Worm (Caenorhabditis elegans) whole organism, L1 larva: Measurements from ENCODE around the gene C06A6.2.

ENCODE experiments used
- C04F5.9 ChIP-seq: sonication (generic microtip); optimal IDR thresholded peaks from 2 replicates; lab custom pipeline; 2016; ENCODE audit warnings: missing genetic modification characterization, missing compliant biosample characterization
- C16A3.4 ChIP-seq: fragments of 150-350 bp; optimal IDR thresholded peaks from 2 replicates; lab custom pipeline; 2014; ENCODE audit warnings: missing biosample characterization, missing genetic modification characterization
- F16B12.6 ChIP-seq: fragments of 150-350 bp; optimal IDR thresholded peaks from 2 replicates; lab custom pipeline; 2014; ENCODE audit warnings: missing biosample characterization, missing genetic modification characterization
- Y116A8C.19 ChIP-seq: sonication (generic microtip); optimal IDR thresholded peaks from 2 replicates; lab custom pipeline; 2016; ENCODE audit warnings: missing compliant biosample characterization, missing genetic modification characterization, borderline replicate concordance
- alr-1 ChIP-seq: fragments of 200-800 bp; sonication (Bioruptor generic); optimal IDR thresholded peaks from 2 replicates; lab custom pipeline; 2018; ENCODE audit warnings: borderline replicate concordance, mild to moderate bottlenecking, missing genetic modification characterization, missing compliant biosample characterization
- aly-2 ChIP-seq: fragments of 150-350 bp; optimal IDR thresholded peaks from 2 replicates; lab custom pipeline; 2014; ENCODE audit warnings: missing biosample characterization, missing genetic modification characterization
- ama-1 ChIP-seq: fragments of 150-350 bp; optimal IDR thresholded peaks from 2 replicates; lab custom pipeline; 2014
- ceh-63 ChIP-seq: fragments of 200-800 bp; sonication (Bioruptor generic); optimal IDR thresholded peaks from 2 replicates; lab custom pipeline; 2018; ENCODE audit warnings: mild to moderate bottlenecking, missing genetic modification characterization, missing compliant biosample characterization
- ceh-8 ChIP-seq: fragments of 200-800 bp; sonication (Bioruptor generic); optimal IDR thresholded peaks from 2 replicates; lab custom pipeline; 2018; ENCODE audit warnings: mild to moderate bottlenecking, missing genetic modification characterization, moderate library complexity, missing compliant biosample characterization
- ceh-82 ChIP-seq, 3 experiments: fragments of 150-350 bp in 1 of 3; sonication (generic microtip) in 2 of 3; optimal IDR thresholded peaks; 2 replicates each; lab custom pipeline; 2014 to 2017; ENCODE audit warnings: missing biosample characterization in 3 of 3, missing genetic modification characterization in 3 of 3
- ceh-88 ChIP-seq: fragments of 200-800 bp; sonication (Bioruptor generic); IDR thresholded peaks from 2 replicates; pipeline ENCODE4 v1.3.6; 2022; ENCODE audit warnings: missing genetic modification characterization, missing compliant biosample characterization
- dsc-1 ChIP-seq: sonication (generic microtip); optimal IDR thresholded peaks from 2 replicates; lab custom pipeline; 2016; ENCODE audit warnings: mild to moderate bottlenecking, missing genetic modification characterization, missing compliant biosample characterization
- efl-1 ChIP-seq, 4 experiments: fragments of 150-350 bp; optimal IDR thresholded peaks in 3 of 4; peaks in 1 of 4; 1 replicate in 1 of 4; 2 replicates in 3 of 4; lab custom pipeline; 2014; ENCODE audit warnings: missing biosample characterization in 2 of 4, missing genetic modification characterization in 2 of 4, missing genetic modification reagents in 2 of 4
- efl-3 ChIP-seq: fragments of 200-800 bp; sonication (Bioruptor generic); optimal IDR thresholded peaks from 2 replicates; lab custom pipeline; 2018; ENCODE audit warnings: mild to moderate bottlenecking, missing genetic modification characterization, missing compliant biosample characterization
- egl-13 ChIP-seq: sonication (generic microtip); optimal IDR thresholded peaks from 2 replicates; lab custom pipeline; 2016; ENCODE audit warnings: missing genotype, missing genetic modification reagents, missing genetic modification characterization, missing compliant biosample characterization
- elt-2 ChIP-seq: sonication (generic microtip); optimal IDR thresholded peaks from 2 replicates; lab custom pipeline; 2016; ENCODE audit warnings: missing genetic modification characterization, mild to moderate bottlenecking, inconsistent platforms, missing compliant biosample characterization, missing genetic modification reagents
- fkh-4 ChIP-seq: sonication (generic microtip); optimal IDR thresholded peaks from 2 replicates; lab custom pipeline; 2016; ENCODE audit warnings: missing compliant biosample characterization, missing genetic modification characterization, borderline replicate concordance
- fos-1 ChIP-seq: fragments of 150-350 bp; optimal IDR thresholded peaks from 2 replicates; lab custom pipeline; 2014; ENCODE audit warnings: missing biosample characterization, missing genetic modification characterization
- grh-1 ChIP-seq: fragments of 200-800 bp; sonication (Bioruptor generic); IDR thresholded peaks from 2 replicates; pipeline ENCODE4 v1.3.6; 2022; ENCODE audit warnings: missing genetic modification reagents, missing genetic modification characterization, missing compliant biosample characterization
- hlh-17 ChIP-seq: fragments of 200-800 bp; sonication (Bioruptor generic); optimal IDR thresholded peaks from 2 replicates; lab custom pipeline; 2018; ENCODE audit warnings: missing genetic modification characterization, mild to moderate bottlenecking, missing compliant biosample characterization, moderate library complexity, borderline replicate concordance
- hlh-4 ChIP-seq: sonication (generic microtip); optimal IDR thresholded peaks from 2 replicates; lab custom pipeline; 2016; ENCODE audit warnings: mild to moderate bottlenecking, missing genetic modification characterization, missing compliant biosample characterization
- irx-1 ChIP-seq: sonication (generic microtip); optimal IDR thresholded peaks from 2 replicates; lab custom pipeline; 2016; ENCODE audit warnings: missing genetic modification characterization, missing compliant biosample characterization
- isw-1 ChIP-seq: fragments of 200-800 bp; sonication (Bioruptor generic); IDR thresholded peaks from 2 replicates; pipeline ENCODE4 v1.3.6; 2022; ENCODE audit warnings: missing genetic modification characterization, missing compliant biosample characterization
- lin-13 ChIP-seq: fragments of 150-350 bp; optimal IDR thresholded peaks from 2 replicates; lab custom pipeline; 2014; ENCODE audit warnings: missing biosample characterization, missing genetic modification reagents, missing genetic modification characterization
- lin-15B ChIP-seq: fragments of 150-350 bp; sonication (generic microtip); optimal IDR thresholded peaks from 3 replicates; lab custom pipeline; 2014; ENCODE audit warnings: missing biosample characterization, missing genetic modification characterization
- lin-35 ChIP-seq, 2 experiments: fragments of 150-350 bp; optimal IDR thresholded peaks; 2 replicates each; lab custom pipeline; 2014; ENCODE audit warnings: missing biosample characterization in 2 of 2, missing genetic modification characterization in 2 of 2, missing genetic modification reagents in 2 of 2
- lin-39 ChIP-seq: fragments of 150-350 bp; optimal IDR thresholded peaks from 2 replicates; lab custom pipeline; 2014; ENCODE audit warnings: missing biosample characterization, missing genetic modification reagents, missing genetic modification characterization
- lir-3 ChIP-seq: sonication (generic microtip); optimal IDR thresholded peaks from 2 replicates; lab custom pipeline; 2016; ENCODE audit warnings: mild to moderate bottlenecking, missing genetic modification characterization, moderate library complexity, missing compliant biosample characterization; ENCODE audit not compliant: poor library complexity
- mdl-1 ChIP-seq, 2 experiments: fragments of 150-350 bp; optimal IDR thresholded peaks; 2 replicates each; lab custom pipeline; 2014 to 2017; ENCODE audit warnings: missing biosample characterization in 2 of 2, missing genetic modification characterization in 2 of 2, inconsistent platforms in 1 of 2
- mep-1 ChIP-seq: fragments of 150-350 bp; optimal IDR thresholded peaks from 2 replicates; lab custom pipeline; 2014; ENCODE audit warnings: missing biosample characterization, missing genetic modification characterization
- nhr-11 ChIP-seq: fragments of 150-350 bp; optimal IDR thresholded peaks from 2 replicates; lab custom pipeline; 2014; ENCODE audit warnings: missing biosample characterization, missing genetic modification characterization
- nhr-20 ChIP-seq: sonication (generic microtip); optimal IDR thresholded peaks from 2 replicates; lab custom pipeline; 2016; ENCODE audit warnings: mild to moderate bottlenecking, missing genetic modification characterization, missing compliant biosample characterization
- nhr-237 ChIP-seq: fragments of 150-350 bp; optimal IDR thresholded peaks from 2 replicates; lab custom pipeline; 2014; ENCODE audit warnings: missing biosample characterization, missing genetic modification characterization
- nhr-28 ChIP-seq: fragments of 150-350 bp; optimal IDR thresholded peaks from 2 replicates; lab custom pipeline; 2014; ENCODE audit warnings: missing biosample characterization, missing genetic modification characterization
- nhr-47 ChIP-seq: sonication (generic microtip); optimal IDR thresholded peaks from 2 replicates; lab custom pipeline; 2016; ENCODE audit warnings: mild to moderate bottlenecking, missing genetic modification characterization, moderate library complexity, missing compliant biosample characterization
- nhr-77 ChIP-seq: fragments of 150-350 bp; optimal IDR thresholded peaks from 2 replicates; lab custom pipeline; 2014; ENCODE audit warnings: missing biosample characterization, missing genetic modification characterization
- nhr-84 ChIP-seq: sonication (generic microtip); optimal IDR thresholded peaks from 2 replicates; lab custom pipeline; 2017; ENCODE audit warnings: missing biosample characterization, missing genetic modification characterization
- nhr-90 ChIP-seq: sonication (generic microtip); optimal IDR thresholded peaks from 2 replicates; lab custom pipeline; 2016; ENCODE audit warnings: mild to moderate bottlenecking, missing genetic modification characterization, missing compliant biosample characterization; ENCODE audit not compliant: poor library complexity
- pax-3 ChIP-seq: fragments of 200-800 bp; sonication (Bioruptor generic); optimal IDR thresholded peaks from 2 replicates; lab custom pipeline; 2018; ENCODE audit warnings: mild to moderate bottlenecking, missing genetic modification characterization, moderate library complexity, missing compliant biosample characterization
- rnt-1 ChIP-seq: sonication (generic microtip); optimal IDR thresholded peaks from 2 replicates; lab custom pipeline; 2016; ENCODE audit warnings: mild to moderate bottlenecking, missing genetic modification characterization, moderate library complexity, missing compliant biosample characterization
- skn-1 ChIP-seq: fragments of 150-350 bp; optimal IDR thresholded peaks from 2 replicates; lab custom pipeline; 2014; ENCODE audit warnings: missing biosample characterization, missing genetic modification characterization
- snu-23 ChIP-seq: sonication (generic microtip); optimal IDR thresholded peaks from 2 replicates; lab custom pipeline; 2016; ENCODE audit warnings: missing genetic modification characterization, missing compliant biosample characterization
- sup-37 ChIP-seq: fragments of 200-800 bp; sonication (Bioruptor generic); optimal IDR thresholded peaks from 2 replicates; lab custom pipeline; 2018; ENCODE audit warnings: mild to moderate bottlenecking, missing genetic modification characterization, missing compliant biosample characterization
- swsn-7 ChIP-seq: sonication (generic microtip); optimal IDR thresholded peaks from 2 replicates; lab custom pipeline; 2016; ENCODE audit warnings: missing genetic modification characterization, missing compliant biosample characterization
- tbx-2 ChIP-seq: sonication (generic microtip); optimal IDR thresholded peaks from 2 replicates; lab custom pipeline; 2016; ENCODE audit warnings: missing genetic modification characterization, missing compliant biosample characterization
- tlp-1 ChIP-seq: fragments of 150-350 bp; optimal IDR thresholded peaks from 2 replicates; lab custom pipeline; 2014; ENCODE audit warnings: missing biosample characterization, missing genetic modification characterization
- xbp-1 ChIP-seq: sonication (generic microtip); optimal IDR thresholded peaks from 2 replicates; lab custom pipeline; 2016; ENCODE audit warnings: missing genetic modification characterization, missing compliant biosample characterization
- zip-4 ChIP-seq: fragments of 200-800 bp; sonication (Bioruptor generic); optimal IDR thresholded peaks from 2 replicates; lab custom pipeline; 2018; ENCODE audit warnings: mild to moderate bottlenecking, missing genetic modification characterization, moderate library complexity, missing compliant biosample characterization
- ztf-4 ChIP-seq: fragments of 150-350 bp; optimal IDR thresholded peaks from 2 replicates; lab custom pipeline; 2014; ENCODE audit warnings: missing biosample characterization, missing genetic modification characterization

Gene C06A6.2

DNA sequence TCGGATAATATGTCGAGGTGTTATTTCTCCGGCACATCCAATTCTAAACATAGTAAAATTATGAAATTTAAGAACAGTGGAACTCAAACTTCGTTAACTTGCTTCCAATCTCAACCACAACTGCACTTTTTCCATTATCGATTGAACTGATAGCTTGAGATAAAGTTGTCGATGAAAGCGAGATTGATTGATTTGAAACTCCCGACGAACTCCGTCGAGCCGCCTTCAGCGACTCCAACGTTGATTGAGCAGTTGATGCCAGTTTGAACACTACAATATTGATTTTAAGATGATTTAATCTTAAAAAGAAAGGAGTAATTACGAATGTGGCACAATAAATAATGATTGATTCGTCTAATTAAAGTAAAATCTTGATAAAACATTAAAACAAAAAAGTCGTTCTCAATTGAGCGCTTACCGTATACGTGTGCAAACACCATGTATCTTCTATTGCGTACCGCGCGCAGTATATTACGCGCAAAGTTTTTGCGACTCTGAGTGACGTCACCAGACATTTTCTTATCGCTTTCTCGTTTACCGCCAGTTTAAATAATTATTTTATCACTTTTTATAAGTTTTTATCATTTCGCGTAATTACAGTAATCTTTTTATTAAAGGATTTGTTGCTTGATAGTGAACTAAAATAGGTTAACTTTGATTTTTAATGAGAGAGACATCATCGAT, 55.9 kb downstream of the C06A6.2 start, which contains the start of gene arp-11 (continued):
- TF ChIP-seq efl-1 (optimal IDR thresholded peaks at IDR 0.05; lab: Kevin White, UChicago) (peak; percentile 66 to 77), efl-1 (GFP tag; optimal IDR thresholded peaks at IDR 0.05 in 1 of 2; lab: Kevin White, UChicago) (peak; percentile 74 to 95), ceh-8 (no peak), irx-1 (tag; lab: Kevin White, UChicago) (no peak), swsn-7 (tag; lab: Kevin White, UChicago) (peak; percentile 72), sup-37 (no peak), zip-4 (GFP tag; lab: Kevin White, UChicago) (no peak), dsc-1 (tag; lab: Kevin White, UChicago) (peak; percentile 63), lin-13 (GFP tag; lab: Kevin White, UChicago) (peak; percentile 42), nhr-77 (tag; lab: Kevin White, UChicago) (peak; percentile 40), hlh-4 (no peak), efl-3 (GFP tag; lab: Kevin White, UChicago) (no peak), elt-2 (peak; percentile 94), C16A3.4 (tag; lab: Kevin White, UChicago) (peak; percentile 89), pax-3 (no peak), tbx-2 (tag; lab: Kevin White, UChicago) (peak; percentile 64), ceh-82 (tag; optimal IDR thresholded peaks at IDR 0.05; lab: Kevin White, UChicago) (peak; percentile 4 to 68 (median 17)), ama-1 (peak; percentile 18), isw-1 (GFP tag; lab: Robert Waterston, UW) (peak; percentile 36), nhr-11 (tag; lab: Kevin White, UChicago) (no peak), nhr-90 (tag; lab: Kevin White, UChicago) (peak; percentile 75), skn-1 (tag; lab: Kevin White, UChicago) (peak; percentile 70), nhr-84 (no peak), lir-3 (tag; lab: Kevin White, UChicago) (peak; percentile 35), aly-2 (tag; lab: Kevin White, UChicago) (no peak), fkh-4 (no peak), mdl-1 (tag; optimal IDR thresholded peaks at IDR 0.05; lab: Kevin White, UChicago) (peak in 1 of 2 experiments; percentile 71), hlh-17 (GFP tag; lab: Kevin White, UChicago) (no peak), lin-39 (no peak), nhr-237 (tag; lab: Kevin White, UChicago) (no peak), nhr-28 (tag; lab: Kevin White, UChicago) (no peak), alr-1 (tag; lab: Kevin White, UChicago) (no peak), ceh-63 (GFP tag; lab: Kevin White, UChicago) (no peak), mep-1 (tag; lab: Kevin White, UChicago) (peak; percentile 85), xbp-1 (tag; lab: Kevin White, UChicago) (peak; percentile 77), Y116A8C.19 (tag; lab: Kevin White, UChicago) (no peak), nhr-47 (tag; lab: Kevin White, UChicago) (peak; percentile 74)
- TF ChIP-seq, all 84 proteins: peak for 41

- TF ChIP-seq ceh-88 (GFP tag; lab: Robert Waterston, UW) (0 out of 2 replicates have a peak, but pooled peaks have one; percentile 24), C04F5.9 (tag; lab: Kevin White, UChicago) (no peak), tlp-1 (tag; lab: Kevin White, UChicago) (no peak), isw-1 (GFP tag; lab: Robert Waterston, UW) (peak; percentile 18; the same call in 1 of the 2 replicates), xbp-1 (tag; lab: Kevin White, UChicago) (peak; percentile 5), elt-2 (no peak), mep-1 (tag; lab: Kevin White, UChicago) (peak; percentile 38), lir-3 (tag; lab: Kevin White, UChicago) (peak; percentile 3), swsn-7 (tag; lab: Kevin White, UChicago) (peak; percentile 40), fos-1 (tag; lab: Kevin White, UChicago) (no peak), hlh-4 (no peak), nhr-77 (tag; lab: Kevin White, UChicago) (no peak), rnt-1 (tag; lab: Kevin White, UChicago) (peak; percentile 42), lin-15B (tag; lab: Kevin White, UChicago) (no peak), ceh-8 (no peak), ztf-4 (tag; lab: Kevin White, UChicago) (peak; percentile 5), lin-35 (GFP tag; optimal IDR thresholded peaks at IDR 0.05; lab: Kevin White, UChicago) (peak in 1 of 2 experiments; percentile 29), snu-23 (GFP tag; lab: Kevin White, UChicago) (peak; percentile 47), grh-1 (GFP tag; lab: Robert Waterston, UW) (no peak), F16B12.6 (tag; lab: Kevin White, UChicago) (peak; percentile 13), sup-37 (no peak), egl-13 (tag; lab: Kevin White, UChicago) (no peak), nhr-20 (tag; lab: Kevin White, UChicago) (peak; percentile 17)
Observed at ce11 chrIV:7903359-7903758, 56.9 kb downstream of the C06A6.2 start, which contains the start of gene C49H3.6. TSS of gene C49H3.6 (plus strand) at chrIV:7903738.
